Fruit fly (Drosophila melanogaster) whole organism, pupa: ENCODE data around the gene CG7888.
A peak's percentile ranks its signal among the peaks of the same experiment; 100 is the strongest.

Source experiments
- CG10348 ChIP-seq: fragments of 200-800 bp; sonication (Bioruptor generic); IDR thresholded peaks from 2 replicates; pipeline ENCODE4 v1.3.6; 2022; ENCODE audit warnings: missing biosample characterization, missing genetic modification characterization
- CG12605 ChIP-seq: fragments of 200-800 bp; sonication (Bioruptor generic); IDR thresholded peaks from 2 replicates; pipeline ENCODE4 v1.3.6; 2022; ENCODE audit warnings: missing biosample characterization, missing genetic modification characterization
- CG13204 ChIP-seq: fragments of 200-800 bp; sonication (Bioruptor generic); optimal IDR thresholded peaks from 2 replicates; lab custom pipeline; 2018; ENCODE audit warnings: missing biosample characterization, mild to moderate bottlenecking, missing genetic modification characterization, moderate library complexity
- CG14655 ChIP-seq: fragments of 200-800 bp; sonication (Bioruptor generic); optimal IDR thresholded peaks from 3 replicates; lab custom pipeline; 2017; ENCODE audit warnings: mild to moderate bottlenecking, missing biosample characterization, missing genetic modification reagents, missing genetic modification characterization
- CG15710 ChIP-seq: fragments of 200-800 bp; sonication (Bioruptor generic); optimal IDR thresholded peaks from 2 replicates; lab custom pipeline; 2018; ENCODE audit warnings: missing biosample characterization, mild to moderate bottlenecking, missing genetic modification characterization, moderate library complexity
- CG17806 ChIP-seq: fragments of 200-800 bp; sonication (Bioruptor generic); optimal IDR thresholded peaks from 2 replicates; lab custom pipeline; 2018; ENCODE audit warnings: missing biosample characterization, mild to moderate bottlenecking, missing genetic modification characterization, moderate library complexity
- CG32121 ChIP-seq: fragments of 200-800 bp; sonication (Bioruptor generic); IDR thresholded peaks from 2 replicates; pipeline ENCODE4 v1.3.6; 2022; ENCODE audit warnings: missing biosample characterization, missing genetic modification characterization
- CG34367 ChIP-seq: fragments of 200-800 bp; sonication (Bioruptor generic); optimal IDR thresholded peaks from 2 replicates; lab custom pipeline; 2018; ENCODE audit warnings: missing biosample characterization, mild to moderate bottlenecking, missing genetic modification characterization
- CG4496 ChIP-seq: fragments of 200-800 bp; sonication (Bioruptor generic); IDR thresholded peaks from 3 replicates; pipeline ENCODE4 v1.3.6; 2022; ENCODE audit warnings: missing biosample characterization, missing genetic modification characterization
- CG8159 ChIP-seq: fragments of 200-800 bp; sonication (Bioruptor generic); optimal IDR thresholded peaks from 3 replicates; lab custom pipeline; 2018; ENCODE audit warnings: missing biosample characterization, mild to moderate bottlenecking, missing genetic modification characterization, moderate library complexity
- CG8301 ChIP-seq: fragments of 200-800 bp; sonication (Bioruptor generic); optimal IDR thresholded peaks from 2 replicates; lab custom pipeline; 2018; ENCODE audit warnings: missing biosample characterization, mild to moderate bottlenecking, missing genetic modification characterization
- CG9948 ChIP-seq: fragments of 200-800 bp; sonication (Bioruptor generic); optimal IDR thresholded peaks from 2 replicates; lab custom pipeline; 2018; ENCODE audit warnings: missing biosample characterization, mild to moderate bottlenecking, missing genetic modification characterization, moderate library complexity
- D1 ChIP-seq: fragments of 200-800 bp; sonication (Bioruptor generic); optimal IDR thresholded peaks from 2 replicates; lab custom pipeline; 2018; ENCODE audit warnings: missing biosample characterization, mild to moderate bottlenecking, missing genetic modification characterization, moderate library complexity
- EcR ChIP-seq: fragments of 200-800 bp; sonication (Bioruptor generic); optimal IDR thresholded peaks from 3 replicates; lab custom pipeline; 2019; ENCODE audit warnings: missing biosample characterization, missing genetic modification characterization, mild to moderate bottlenecking, moderate library complexity, missing genetic modification reagents
- Ets98B ChIP-seq: fragments of 200-800 bp; sonication (Bioruptor generic); IDR thresholded peaks from 2 replicates; pipeline ENCODE4 v1.3.6; 2022; ENCODE audit warnings: missing biosample characterization, missing genetic modification characterization
- Pif1A ChIP-seq: fragments of 200-800 bp; sonication (Bioruptor generic); optimal IDR thresholded peaks from 3 replicates; lab custom pipeline; 2016; ENCODE audit warnings: missing biosample characterization, missing genetic modification characterization
- Pif1B ChIP-seq: fragments of 200-800 bp; sonication (Bioruptor generic); optimal IDR thresholded peaks from 3 replicates; lab custom pipeline; 2016; ENCODE audit warnings: missing biosample characterization, missing genetic modification characterization
- Snoo ChIP-seq: fragments of 200-800 bp; sonication (Bioruptor generic); optimal IDR thresholded peaks from 3 replicates; lab custom pipeline; 2017; ENCODE audit warnings: missing biosample characterization, mild to moderate bottlenecking, missing genetic modification characterization, inconsistent platforms
- fd96Ca ChIP-seq: fragments of 200-800 bp; sonication (Bioruptor generic); IDR thresholded peaks from 3 replicates; pipeline ENCODE4 v1.3.6; 2022; ENCODE audit warnings: missing biosample characterization, missing genetic modification characterization
- gl ChIP-seq: fragments of 200-800 bp; sonication (Bioruptor generic); optimal IDR thresholded peaks from 2 replicates; lab custom pipeline; 2018; ENCODE audit warnings: missing biosample characterization, mild to moderate bottlenecking, missing genetic modification characterization
- rn ChIP-seq: fragments of 200-800 bp; sonication (Bioruptor generic); IDR thresholded peaks from 2 replicates; pipeline ENCODE4 v1.3.6; 2022; ENCODE audit warnings: missing biosample characterization, missing genetic modification characterization

CG7888 gene

DNA sequence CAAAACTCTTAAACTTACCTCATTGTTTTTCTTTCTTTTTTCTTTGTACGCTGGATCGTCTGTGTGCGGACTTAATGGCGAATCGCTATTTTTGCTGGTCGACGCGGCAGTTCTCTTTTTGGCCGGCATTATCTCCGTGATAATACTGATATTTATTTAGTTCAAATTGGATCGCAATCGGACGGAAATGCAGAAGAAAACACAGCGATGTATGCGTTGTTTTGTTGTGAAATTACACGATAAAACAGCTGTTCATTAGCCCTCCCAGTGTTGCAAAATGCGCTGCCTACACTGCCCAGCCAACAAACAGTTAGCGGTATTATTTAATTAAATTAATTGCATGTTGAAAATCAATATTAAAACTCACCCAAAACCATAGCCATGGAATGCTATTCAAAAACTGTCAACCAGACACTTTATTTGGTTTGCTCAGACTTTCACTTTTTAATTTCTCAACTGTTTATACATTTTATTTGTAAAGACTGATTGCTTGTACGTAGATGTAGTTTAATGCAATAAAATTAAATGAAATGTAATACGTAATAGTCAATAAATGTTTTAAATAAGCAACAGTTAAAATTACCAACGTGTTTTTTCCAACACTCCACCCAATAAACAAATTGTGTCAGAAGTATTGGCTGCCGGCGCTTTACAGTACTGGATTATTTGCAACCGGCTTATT, 44.3 kb downstream of the CG7888 start, which contains the start of the genes Irbp18 and APP-BP1:
Irbp18 (minus strand) TSS at position 205 of the 682 bp plus-strand sequence.
APP-BP1 (plus strand) TSS at position 431 of the 682 bp plus-strand sequence.
- TF ChIP-seq CG8159 (tag; lab: Kevin White, UChicago) (peak; percentile 91), CG10348 (GFP tag; lab: Robert Waterston, UW) (peak; percentile 72), Ets98B (peak; percentile 89), CG34367 (peak; percentile 91), CG8301 (peak; percentile 93), Pif1B (GFP tag; lab: Kevin White, UChicago) (peak; percentile 94), CG4496 (GFP tag; lab: Robert Waterston, UW) (peak; percentile 93), D1 (tag; lab: Kevin White, UChicago) (peak; percentile 89), CG14655 (GFP tag; lab: Kevin White, UChicago) (peak; percentile 94), EcR (GFP tag; lab: Kevin White, UChicago) (no peak), Pif1A (peak; percentile 96), CG12605 (GFP tag; lab: Robert Waterston, UW) (peak; percentile 76), gl (tag; lab: Kevin White, UChicago) (peak; percentile 80), CG13204 (no peak), CG15710 (tag; lab: Kevin White, UChicago) (peak; percentile 90), CG32121 (peak; percentile 89), CG17806 (tag; lab: Kevin White, UChicago) (peak; percentile 89), CG9948 (peak; percentile 91), Snoo (tag; lab: Kevin White, UChicago) (peak; percentile 93), fd96Ca (peak; percentile 91), rn (GFP tag; lab: Robert Waterston, UW) (peak; percentile 77)
- TF ChIP-seq, all 21 proteins: peak for 19

DNA sequence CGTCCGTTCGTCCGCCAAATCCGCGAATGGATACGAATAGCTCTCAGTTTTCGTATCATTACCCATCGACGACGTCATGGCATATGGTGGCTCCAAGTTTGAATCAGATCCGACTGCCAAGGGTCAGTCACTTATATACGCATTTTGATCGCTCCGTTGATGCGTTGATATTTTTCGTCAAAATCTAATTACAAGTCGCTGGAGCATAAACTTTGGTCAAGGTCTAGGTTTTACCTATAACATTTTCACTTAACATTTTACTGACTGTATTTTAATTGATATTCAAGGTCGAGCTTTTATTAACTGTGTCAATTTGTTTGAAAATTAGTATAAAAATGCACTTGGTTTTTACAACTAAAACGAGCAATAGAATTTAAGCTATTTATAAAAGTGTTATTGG, 47.8 kb downstream of the CG7888 start, which contains the start of gene Elo68beta:
Elo68beta (minus strand) TSS at position 101 of the 400 bp plus-strand sequence.
- TF ChIP-seq CG12605 (GFP tag; lab: Robert Waterston, UW) (no peak), Pif1B (GFP tag; lab: Kevin White, UChicago) (no peak), CG15710 (tag; lab: Kevin White, UChicago) (no peak), CG32121 (no peak), CG17806 (tag; lab: Kevin White, UChicago) (no peak), Ets98B (no peak), CG8301 (no peak), Pif1A (no peak), rn (GFP tag; lab: Robert Waterston, UW) (no peak), gl (tag; lab: Kevin White, UChicago) (no peak), Snoo (tag; lab: Kevin White, UChicago) (no peak), fd96Ca (no peak), CG10348 (GFP tag; lab: Robert Waterston, UW) (no peak), D1 (tag; lab: Kevin White, UChicago) (no peak), CG4496 (GFP tag; lab: Robert Waterston, UW) (no peak), CG34367 (no peak), EcR (GFP tag; lab: Kevin White, UChicago) (no peak)

DNA sequence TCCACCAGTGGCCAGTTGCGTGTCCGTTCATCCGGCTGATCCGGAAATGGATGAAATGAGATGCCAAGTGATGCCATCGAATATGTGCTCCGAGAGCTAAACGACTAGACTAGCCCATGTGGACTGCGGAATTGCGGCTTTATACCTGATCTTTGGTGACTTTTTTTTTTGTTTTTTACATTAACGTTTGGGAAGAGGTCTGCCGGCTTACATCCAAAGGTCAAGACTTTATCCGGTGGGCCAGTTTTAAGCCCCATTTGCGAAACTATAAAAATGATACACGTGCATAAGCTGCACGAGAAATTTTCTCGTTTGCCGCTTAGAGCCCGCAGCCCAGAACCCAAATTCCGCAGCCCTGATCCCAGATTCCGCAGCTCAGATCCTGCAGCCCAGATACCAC, 49.1 kb downstream of the CG7888 start, which contains the start of gene Elo68alpha:
Elo68alpha (minus strand) TSS at position 101 of the 400 bp plus-strand sequence.
- no peak for TF ChIP-seq CG34367
- no peak for TF ChIP-seq CG4496 (GFP tag; lab: Robert Waterston, UW)
- TF ChIP-seq CG8159 (tag; lab: Kevin White, UChicago) = no peak
- no peak for TF ChIP-seq CG15710 (tag; lab: Kevin White, UChicago)
- no peak for TF ChIP-seq CG10348 (GFP tag; lab: Robert Waterston, UW)
- no peak for TF ChIP-seq CG17806 (tag; lab: Kevin White, UChicago)
- TF ChIP-seq CG9948 = no peak

DNA sequence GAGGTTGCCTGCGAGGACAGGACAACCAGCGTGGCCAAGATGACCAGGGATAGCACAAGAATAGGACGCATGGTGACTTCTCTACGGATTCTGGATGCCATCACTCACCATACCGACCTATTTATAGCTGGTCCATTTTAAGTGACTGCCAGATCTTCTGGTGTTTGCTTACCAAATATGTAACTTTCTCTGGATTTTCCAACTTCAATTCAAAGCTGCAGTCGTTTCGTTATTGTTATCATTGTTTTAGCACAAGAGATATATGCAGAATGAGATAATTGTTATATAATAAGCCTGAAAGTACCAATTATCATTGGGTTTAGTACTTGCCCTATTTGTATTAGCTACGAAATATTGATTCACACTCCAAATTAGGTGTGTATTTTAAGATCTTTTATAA, 49.9 kb downstream of the CG7888 start, which contains the start of gene CG32071:
CG32071 (minus strand) TSS at position 101 of the 400 bp plus-strand sequence.
- TF ChIP-seq rn (GFP tag; lab: Robert Waterston, UW) (no peak), Pif1B (GFP tag; lab: Kevin White, UChicago) (no peak), D1 (tag; lab: Kevin White, UChicago) (no peak), CG14655 (GFP tag; lab: Kevin White, UChicago) (no peak), Pif1A (no peak), Snoo (tag; lab: Kevin White, UChicago) (no peak), CG15710 (tag; lab: Kevin White, UChicago) (no peak), CG13204 (no peak), CG32121 (no peak), CG34367 (no peak)

DNA sequence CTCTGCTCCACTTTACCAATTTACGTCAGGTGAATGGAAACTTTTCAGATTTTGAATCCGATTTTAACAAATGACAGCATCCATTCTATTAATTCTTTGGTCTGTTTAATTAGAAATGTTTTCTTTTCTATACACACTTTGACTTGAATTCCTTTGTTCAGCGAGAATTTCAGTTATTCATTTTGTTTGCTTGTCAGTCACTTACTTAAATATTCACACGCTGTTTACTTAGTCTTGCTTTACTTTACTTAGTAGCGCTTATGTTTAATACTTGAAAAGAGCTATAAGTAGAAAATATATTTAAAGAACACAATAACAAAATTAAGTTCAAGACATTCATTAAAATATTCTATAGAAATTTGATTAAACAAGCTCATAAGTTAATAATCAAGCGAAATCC, 53.6 kb downstream of the CG7888 start, which contains the start of gene CG32073:
CG32073 (minus strand) TSS at position 151 of the 400 bp plus-strand sequence.
- TF ChIP-seq CG9948 (no peak), CG15710 (tag; lab: Kevin White, UChicago) (no peak), CG10348 (GFP tag; lab: Robert Waterston, UW) (no peak), EcR (GFP tag; lab: Kevin White, UChicago) (no peak), CG8301 (no peak)

DNA sequence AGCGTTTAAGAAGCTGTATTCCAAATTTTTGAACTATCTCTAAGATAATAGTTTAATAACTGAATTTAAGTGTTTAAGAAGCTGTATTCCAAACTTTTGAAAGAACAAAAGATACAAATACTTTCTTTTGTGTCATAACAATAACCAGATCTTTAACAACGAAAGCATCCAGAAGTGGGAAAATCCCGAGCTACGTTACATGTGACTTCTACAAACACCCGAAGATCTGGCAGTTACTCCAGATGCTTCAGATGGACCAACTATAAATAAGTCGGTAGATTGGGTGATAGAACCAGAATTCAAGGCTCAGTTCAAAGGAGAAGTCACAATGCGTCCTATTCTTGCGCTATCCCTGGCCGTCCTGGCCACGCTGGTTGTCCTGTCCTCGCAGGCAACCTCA, 54.1 kb downstream of the CG7888 start, which contains the start of gene CG12522:
CG12522 (plus strand) TSS at position 301 of the 400 bp plus-strand sequence.
- TF ChIP-seq D1 (tag; lab: Kevin White, UChicago) = no peak
- TF ChIP-seq CG17806 (tag; lab: Kevin White, UChicago) = no peak
- TF ChIP-seq CG4496 (GFP tag; lab: Robert Waterston, UW) = no peak
- TF ChIP-seq EcR (GFP tag; lab: Kevin White, UChicago) = no peak
- no peak for TF ChIP-seq CG12605 (GFP tag; lab: Robert Waterston, UW)
- no peak for TF ChIP-seq CG8301
- TF ChIP-seq CG8159 (tag; lab: Kevin White, UChicago) = no peak
- no peak for TF ChIP-seq CG14655 (GFP tag; lab: Kevin White, UChicago)
- TF ChIP-seq CG9948 = no peak
- no peak for TF ChIP-seq Pif1A
- TF ChIP-seq CG32121 = no peak
- TF ChIP-seq Pif1B (GFP tag; lab: Kevin White, UChicago) = no peak
